Worm (Caenorhabditis elegans): Measurements from ENCODE around the gene W02C12.2.
A peak's percentile ranks its signal among the peaks of the same experiment; 100 is the strongest.

W02C12.2 gene

ce11 chrIV:4028177-4028576 is 20.4 kb upstream of the W02C12.2 start (continued):
- TF ChIP-seq gei-17 (GFP tag; optimal IDR thresholded peaks at IDR 0.05) (peak; percentile 16), lag-1 (GFP tag; IDR thresholded peaks at IDR 0.05) (no peak), snpc-4 (GFP tag; optimal IDR thresholded peaks at IDR 0.05) (no peak), snpc-4 (tag; optimal IDR thresholded peaks at IDR 0.05) (peak in 3 of 4 experiments; percentile 48 to 66 (median 57)), attf-5 (GFP tag; optimal IDR thresholded peaks at IDR 0.05) (peak; percentile 69), mcd-1 (GFP tag; IDR thresholded peaks at IDR 0.05) (peak; percentile 64), Y67H2A.10 (GFP tag; conservative IDR thresholded peaks at IDR 0.05) (no peak), mxl-1 (tag; optimal IDR thresholded peaks at IDR 0.05) (no peak), egl-18 (GFP tag; IDR thresholded peaks at IDR 0.05) (no peak), egrh-3 (GFP tag; IDR thresholded peaks at IDR 0.05) (peak; percentile 97), ama-1 (optimal IDR thresholded peaks at IDR 0.05) (no peak), ama-1 (GFP tag; optimal IDR thresholded peaks at IDR 0.05) (no peak), mes-4 (tag; optimal IDR thresholded peaks at IDR 0.05) (no peak), hmg-1.2 (GFP tag; IDR thresholded peaks at IDR 0.05) (peak; percentile 32; the same call in 1 of the 2 replicates), K12H6.12 (tag; optimal IDR thresholded peaks at IDR 0.05) (peak; percentile 13), ztf-28 (GFP tag; IDR thresholded peaks at IDR 0.05) (0 out of 2 replicates have a peak, but pooled peaks have one; percentile 62), ets-4 (GFP tag; optimal IDR thresholded peaks at IDR 0.05) (peak; percentile 42), bed-1 (GFP tag; IDR thresholded peaks at IDR 0.05) (no peak), zfh-2 (GFP tag; conservative IDR thresholded peaks at IDR 0.05) (peak; percentile 99), madf-6 (GFP tag; IDR thresholded peaks at IDR 0.05) (0 out of 2 replicates have a peak, but pooled peaks have one; percentile 28), rcor-1 (GFP tag; IDR thresholded peaks at IDR 0.05) (0 out of 2 replicates have a peak, but pooled peaks have one; percentile 34), dpl-1 (GFP tag; optimal IDR thresholded peaks at IDR 0.05) (no peak), F52B5.7 (tag; optimal IDR thresholded peaks at IDR 0.05) (peak; percentile 15), unc-62 (GFP tag; optimal IDR thresholded peaks at IDR 0.05) (no peak), madf-10 (tag; optimal IDR thresholded peaks at IDR 0.05) (peak; percentile 45), tlf-1 (GFP tag; optimal IDR thresholded peaks at IDR 0.05) (peak; percentile 9), hrde-1 (tag; optimal IDR thresholded peaks at IDR 0.05; ENCODE audit: borderline replicate concordance) (no peak), cebp-1 (GFP tag; IDR thresholded peaks at IDR 0.05) (peak; percentile 33; the same call in 1 of the 2 replicates), cebp-1 (tag; optimal IDR thresholded peaks at IDR 0.05) (peak; percentile 77), dox-1 (GFP tag; IDR thresholded peaks at IDR 0.05) (peak; percentile 90), attf-3 (GFP tag; conservative IDR thresholded peaks at IDR 0.05) (no peak), lir-1 (GFP tag; conservative IDR thresholded peaks at IDR 0.05) (peak; percentile 30; the same call in 1 of the 2 replicates), aptf-3 (GFP tag; IDR thresholded peaks at IDR 0.05) (no peak), F55B11.4 (tag; optimal IDR thresholded peaks at IDR 0.05; ENCODE audit: borderline replicate concordance, insufficient read depth) (no peak), ceh-100 (GFP tag; IDR thresholded peaks at IDR 0.05) (no peak), zim-3 (tag; optimal IDR thresholded peaks at IDR 0.05) (no peak), C17E4.6 (GFP tag; IDR thresholded peaks at IDR 0.05) (no peak), ceh-58 (GFP tag; IDR thresholded peaks at IDR 0.05) (no peak), madf-3 (GFP tag; IDR thresholded peaks at IDR 0.05) (no peak), T07F8.4 (tag; optimal IDR thresholded peaks at IDR 0.05) (no peak), ztf-3 (GFP tag; optimal IDR thresholded peaks at IDR 0.05) (no peak), atf-7 (tag; optimal IDR thresholded peaks at IDR 0.05) (peak; percentile 51), bed-2 (GFP tag; IDR thresholded peaks at IDR 0.05) (no peak), F33H1.4 (GFP tag; IDR thresholded peaks at IDR 0.05) (no peak), tbp1 (GFP tag; optimal IDR thresholded peaks at IDR 0.05) (peak; percentile 41), F10E7.11 (tag; optimal IDR thresholded peaks at IDR 0.05) (no peak), ekl-4 (GFP tag; IDR thresholded peaks at IDR 0.05) (0 out of 2 replicates have a peak, but pooled peaks have one; percentile 18), somi-1 (GFP tag; optimal IDR thresholded peaks at IDR 0.05) (peak; percentile 14), Y53G8AR.9 (GFP tag; conservative IDR thresholded peaks at IDR 0.05) (0 out of 2 replicates have a peak, but pooled peaks have one; percentile 48), egl-44 (GFP tag; IDR thresholded peaks at IDR 0.05) (peak; percentile 91)
